Worm (Caenorhabditis elegans): ENCODE results near the gene Y51A2D.13.

DNA sequence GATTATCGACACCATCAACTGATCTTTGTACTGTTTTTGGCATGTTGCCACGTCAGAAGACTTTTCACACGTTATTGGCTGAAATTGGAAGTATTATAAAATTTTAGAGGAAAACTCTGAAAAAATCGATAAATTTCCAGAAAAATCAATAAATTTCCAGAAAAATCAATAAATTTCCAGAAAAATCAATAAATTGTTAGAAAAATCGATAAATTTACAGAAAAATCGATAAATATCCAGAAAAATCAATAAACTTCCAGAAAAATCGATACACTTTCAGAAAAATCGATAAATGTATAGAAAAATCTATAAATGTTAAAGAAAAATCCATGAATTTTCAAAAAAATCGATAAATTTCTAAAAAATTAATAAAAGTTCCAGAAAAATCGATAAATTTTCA is 49.3 kb upstream of the Y51A2D.13 start:
- TF ChIP-seq med-1 (GFP tag; optimal IDR thresholded peaks at IDR 0.05; ENCODE audit: insufficient read depth) (no peak), flt-1 (GFP tag; IDR thresholded peaks at IDR 0.05) (no peak)

All from whole organism, midembryonic.